Worm (Caenorhabditis elegans): Measurements from ENCODE around the gene srxa-4.

Gene srxa-4

DNA sequence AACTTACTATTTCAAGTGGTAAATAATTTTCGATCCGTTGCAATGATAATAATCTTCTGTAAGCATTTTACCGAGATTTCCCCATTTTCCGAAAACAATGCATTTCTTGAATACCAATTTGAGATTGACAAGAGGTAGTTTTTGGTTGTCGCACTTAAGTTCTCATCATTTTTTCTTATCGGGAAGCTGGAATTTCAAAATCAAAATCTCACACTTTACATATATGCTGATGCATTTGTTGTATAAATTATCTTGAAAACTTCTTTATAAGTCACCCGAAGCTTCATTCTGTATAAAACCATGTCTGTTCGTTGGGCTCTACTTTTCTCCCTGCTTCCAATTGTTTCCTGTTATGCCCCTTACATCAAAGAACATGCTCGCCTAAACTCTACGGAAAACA is 31.2 kb downstream of the srxa-4 start, which contains the start of gene try-11:
Gene try-11 (plus strand): TSS at position 301 of the 400 bp plus-strand sequence.
- TF ChIP-seq ztf-23 (GFP tag; IDR thresholded peaks at IDR 0.05) = no peak
- TF ChIP-seq T22C8.4 (GFP tag; IDR thresholded peaks at IDR 0.05) = no peak
- TF ChIP-seq cog-1 (tag; optimal IDR thresholded peaks at IDR 0.05) = no peak
- TF ChIP-seq med-1 (GFP tag; optimal IDR thresholded peaks at IDR 0.05; ENCODE audit: insufficient read depth) = no peak
- TF ChIP-seq flt-1 (GFP tag; IDR thresholded peaks at IDR 0.05) = no peak
- no peak for TF ChIP-seq klf-2 (GFP tag; conservative IDR thresholded peaks at IDR 0.05)
- no peak for TF ChIP-seq ztf-29 (GFP tag; IDR thresholded peaks at IDR 0.05)
- no peak for TF ChIP-seq tab-1 (GFP tag; IDR thresholded peaks at IDR 0.05)
- no peak for TF ChIP-seq ref-1 (GFP tag; conservative IDR thresholded peaks at IDR 0.05)

DNA sequence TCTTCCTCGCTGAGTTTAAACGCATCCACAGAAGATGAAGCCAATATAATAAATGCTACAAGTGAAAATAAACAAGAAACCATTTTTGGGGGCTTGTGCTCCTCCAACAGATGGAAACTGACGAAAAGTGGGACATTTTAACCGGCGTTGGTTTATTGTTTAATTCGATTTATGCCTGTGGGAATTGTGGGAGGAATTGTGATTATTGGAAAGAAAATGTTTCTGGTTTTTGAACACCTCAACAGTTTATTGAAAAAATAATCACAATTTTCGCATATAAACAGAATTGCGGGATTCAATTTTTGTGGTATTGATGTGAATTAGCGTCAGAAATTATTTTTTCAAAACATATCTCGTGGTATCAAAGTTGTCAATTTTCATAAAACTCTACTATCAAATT is 34.0 kb downstream of the srxa-4 start, which contains the start of gene try-8:
Gene try-8 (minus strand): TSS at position 101 of the 400 bp plus-strand sequence.
- TF ChIP-seq flt-1 (GFP tag; IDR thresholded peaks at IDR 0.05) = no peak
- TF ChIP-seq ztf-29 (GFP tag; IDR thresholded peaks at IDR 0.05) = no peak
- TF ChIP-seq T22C8.4 (GFP tag; IDR thresholded peaks at IDR 0.05) = no peak
- no peak for TF ChIP-seq klf-2 (GFP tag; conservative IDR thresholded peaks at IDR 0.05)
- TF ChIP-seq ref-1 (GFP tag; conservative IDR thresholded peaks at IDR 0.05) = no peak
- TF ChIP-seq med-1 (GFP tag; optimal IDR thresholded peaks at IDR 0.05; ENCODE audit: insufficient read depth) = no peak
- no peak for TF ChIP-seq ztf-23 (GFP tag; IDR thresholded peaks at IDR 0.05)

DNA sequence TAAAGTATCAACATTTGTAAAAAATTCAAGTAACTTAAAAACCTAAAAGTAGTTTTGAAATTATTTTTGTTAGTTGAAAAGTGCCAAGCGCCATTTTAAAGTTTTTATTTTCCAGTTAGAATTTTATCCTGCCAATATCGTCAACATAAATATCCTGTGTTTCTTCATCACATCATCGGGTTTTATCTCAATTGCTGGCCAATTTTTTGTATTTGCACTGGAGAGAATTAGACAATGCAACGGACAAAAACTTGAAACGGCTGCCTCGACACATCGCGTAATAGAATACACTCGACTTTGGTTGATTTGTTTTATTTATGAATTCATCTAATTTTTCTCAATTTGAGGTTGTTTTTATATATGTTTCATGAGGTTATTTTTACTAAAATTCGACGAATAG is 34.7 kb downstream of the srxa-4 start, which contains the start of gene F25E5.2:
Gene F25E5.2 (plus strand): TSS at position 301 of the 400 bp plus-strand sequence.
- TF ChIP-seq klf-2 (GFP tag; conservative IDR thresholded peaks at IDR 0.05) (no peak), ref-1 (GFP tag; conservative IDR thresholded peaks at IDR 0.05) (no peak), flt-1 (GFP tag; IDR thresholded peaks at IDR 0.05) (no peak), ztf-23 (GFP tag; IDR thresholded peaks at IDR 0.05) (no peak), cog-1 (tag; optimal IDR thresholded peaks at IDR 0.05) (no peak), med-1 (GFP tag; optimal IDR thresholded peaks at IDR 0.05; ENCODE audit: insufficient read depth) (no peak), tab-1 (GFP tag; IDR thresholded peaks at IDR 0.05) (no peak), ztf-29 (GFP tag; IDR thresholded peaks at IDR 0.05) (no peak), T22C8.4 (GFP tag; IDR thresholded peaks at IDR 0.05) (no peak)

DNA sequence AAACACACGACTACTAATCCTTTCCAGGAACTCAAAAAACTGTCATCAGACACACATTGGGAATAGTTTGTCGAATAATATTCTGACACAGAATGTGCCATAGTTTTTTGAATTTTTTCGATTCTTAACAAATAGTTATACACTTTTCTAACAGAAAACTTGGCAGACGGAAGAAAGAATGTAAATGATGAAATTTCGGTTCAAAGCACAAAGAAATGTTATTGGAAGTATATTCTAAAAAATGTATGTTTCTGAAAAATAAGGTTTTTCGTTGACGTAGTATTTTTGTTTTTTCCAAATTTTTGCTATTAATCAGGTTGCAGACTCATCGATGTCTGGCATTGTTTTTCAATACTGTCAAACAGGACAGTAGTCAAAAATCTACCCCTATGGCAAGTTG is 40.6 kb downstream of the srxa-4 start, which contains the start of gene srh-92:
Gene srh-92 (minus strand): TSS at position 101 of the 400 bp plus-strand sequence.
- TF ChIP-seq ztf-29 (GFP tag; IDR thresholded peaks at IDR 0.05) (no peak), ref-1 (GFP tag; conservative IDR thresholded peaks at IDR 0.05) (no peak), flt-1 (GFP tag; IDR thresholded peaks at IDR 0.05) (no peak), klf-2 (GFP tag; conservative IDR thresholded peaks at IDR 0.05) (no peak), cog-1 (tag; optimal IDR thresholded peaks at IDR 0.05) (no peak), med-1 (GFP tag; optimal IDR thresholded peaks at IDR 0.05; ENCODE audit: insufficient read depth) (no peak), ztf-23 (GFP tag; IDR thresholded peaks at IDR 0.05) (no peak), tab-1 (GFP tag; IDR thresholded peaks at IDR 0.05) (no peak), T22C8.4 (GFP tag; IDR thresholded peaks at IDR 0.05) (no peak)

DNA sequence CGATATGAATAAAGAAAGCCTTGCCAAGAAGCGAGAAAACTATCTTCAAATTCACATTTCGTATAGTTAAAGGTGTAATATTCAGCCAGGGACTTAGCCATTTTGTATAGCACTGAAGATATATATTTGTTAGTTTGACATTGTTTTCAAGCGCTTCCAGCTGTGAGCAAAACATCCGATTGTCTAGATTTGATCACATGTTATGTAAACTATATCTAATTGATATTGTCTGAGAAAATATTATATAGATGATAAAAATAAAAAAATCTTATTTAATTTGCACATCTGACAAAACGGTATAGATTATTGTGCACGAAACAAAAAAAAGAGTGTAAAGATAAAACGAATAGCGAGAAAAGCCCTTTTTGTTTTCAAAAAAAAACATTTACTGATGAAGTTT is 44.4 kb downstream of the srxa-4 start, which contains the start of gene srh-89:
Gene srh-89 (minus strand): TSS at position 101 of the 400 bp plus-strand sequence.
- TF ChIP-seq ztf-23 (GFP tag; IDR thresholded peaks at IDR 0.05) (no peak), T22C8.4 (GFP tag; IDR thresholded peaks at IDR 0.05) (no peak), tab-1 (GFP tag; IDR thresholded peaks at IDR 0.05) (no peak)

DNA sequence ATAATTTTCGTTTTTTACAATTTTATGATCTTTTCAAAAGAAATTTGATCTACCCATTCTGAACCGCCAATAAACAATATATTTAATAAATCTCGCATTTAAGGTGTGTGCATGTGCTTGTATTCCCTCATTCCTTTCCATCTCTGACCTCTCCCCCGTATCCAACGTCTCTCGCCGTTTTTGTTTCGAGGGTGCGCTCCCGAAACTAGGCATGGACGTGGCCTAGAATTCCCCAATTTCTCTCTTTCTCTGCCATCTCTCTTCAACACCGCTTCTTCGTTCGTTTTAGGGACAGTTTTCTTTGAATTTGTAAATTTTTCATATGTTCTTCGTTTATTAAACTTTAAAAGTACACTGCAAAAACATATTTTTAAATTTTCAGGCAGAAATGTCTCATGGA is 45.2 kb downstream of the srxa-4 start, which contains the start of gene F25E5.1:
Gene F25E5.1 (plus strand): TSS at position 376 of the 400 bp plus-strand sequence.
- TF ChIP-seq tab-1 (GFP tag; IDR thresholded peaks at IDR 0.05) (no peak), med-1 (GFP tag; optimal IDR thresholded peaks at IDR 0.05; ENCODE audit: insufficient read depth) (no peak), ztf-23 (GFP tag; IDR thresholded peaks at IDR 0.05) (0 out of 2 replicates have a peak, but pooled peaks have one; percentile 57), flt-1 (GFP tag; IDR thresholded peaks at IDR 0.05) (no peak), cog-1 (tag; optimal IDR thresholded peaks at IDR 0.05) (peak; percentile 27), ztf-29 (GFP tag; IDR thresholded peaks at IDR 0.05) (no peak), klf-2 (GFP tag; conservative IDR thresholded peaks at IDR 0.05) (no peak), ref-1 (GFP tag; conservative IDR thresholded peaks at IDR 0.05) (no peak), T22C8.4 (GFP tag; IDR thresholded peaks at IDR 0.05) (no peak)

Data from whole organism, midembryonic.